Worm (Caenorhabditis elegans): ENCODE data around the gene H04D03.7.
A peak's percentile ranks its signal among the peaks of the same experiment; 100 is the strongest.

H04D03.7 gene

DNA sequence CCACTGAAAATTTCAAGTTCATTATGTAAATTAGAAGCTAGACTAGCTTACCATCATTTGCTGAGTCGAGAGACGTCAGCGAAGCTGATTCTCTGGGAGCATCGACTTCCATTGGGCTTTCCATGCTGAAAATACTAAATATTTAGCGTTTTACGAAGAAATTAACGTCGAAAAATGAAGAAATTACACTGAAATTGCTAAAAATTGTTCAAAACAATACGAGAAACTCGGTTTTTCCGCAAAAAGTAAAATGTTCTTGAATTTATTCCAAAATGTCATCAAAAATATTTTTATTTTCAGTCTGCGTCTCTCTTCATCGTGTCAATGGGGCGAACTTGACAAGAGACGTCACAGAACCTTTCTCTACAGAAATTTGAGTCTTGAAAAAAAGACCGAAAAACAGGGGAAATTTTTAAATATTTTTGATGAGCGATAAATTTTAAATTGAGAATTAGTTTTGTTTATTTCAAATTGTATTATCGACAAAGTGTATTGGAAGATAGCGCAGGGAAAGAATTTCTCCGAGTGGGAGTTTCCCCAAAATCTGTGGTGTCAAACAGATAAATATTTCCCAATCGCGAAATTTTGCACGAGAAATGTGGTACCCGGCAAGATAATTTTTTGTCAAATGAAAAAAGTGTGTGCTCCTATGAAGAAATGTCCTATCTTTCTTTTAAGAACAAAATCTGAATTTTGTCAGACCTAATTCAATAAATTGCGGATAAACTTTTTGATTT, 14.0 kb upstream of the H04D03.7 start, which contains the start of gene ecps-1 (continued):
- TF ChIP-seq atf-7 (tag; optimal IDR thresholded peaks at IDR 0.05) (no peak), die-1 (tag; optimal IDR thresholded peaks at IDR 0.05) (no peak), ztf-3 (GFP tag; optimal IDR thresholded peaks at IDR 0.05) (no peak), hlh-12 (tag; optimal IDR thresholded peaks at IDR 0.05) (no peak), C06A6.2 (GFP tag; conservative IDR thresholded peaks at IDR 0.05) (peak; percentile 74), C17E4.6 (GFP tag; IDR thresholded peaks at IDR 0.05) (peak; percentile 70), F37B4.10 (GFP tag; IDR thresholded peaks at IDR 0.05) (no peak), sdz-38 (tag; optimal IDR thresholded peaks at IDR 0.05) (no peak), ceh-58 (GFP tag; IDR thresholded peaks at IDR 0.05) (no peak), pha-4 (tag; optimal IDR thresholded peaks at IDR 0.05) (peak; percentile 67), B0019.2 (GFP tag; conservative IDR thresholded peaks at IDR 0.05) (peak; percentile 80), ekl-4 (GFP tag; IDR thresholded peaks at IDR 0.05) (peak; percentile 84; the same call in 1 of the 2 replicates), nfya-2 (GFP tag; IDR thresholded peaks at IDR 0.05) (no peak), ztf-25 (GFP tag; IDR thresholded peaks at IDR 0.05) (peak; percentile 84), lin-40 (tag; optimal IDR thresholded peaks at IDR 0.05) (peak; percentile 65), F57A8.1 (GFP tag; optimal IDR thresholded peaks at IDR 0.05) (no peak), snpc-4 (GFP tag; optimal IDR thresholded peaks at IDR 0.05) (peak; percentile 76), snpc-4 (tag; optimal IDR thresholded peaks at IDR 0.05) (peak; percentile 44 to 76 (median 54)), tbx-9 (tag; optimal IDR thresholded peaks at IDR 0.05; ENCODE audit: borderline replicate concordance) (no peak), cebp-2 (GFP tag; IDR thresholded peaks at IDR 0.05) (no peak), hsf-1 (GFP tag; IDR thresholded peaks at IDR 0.05) (no peak), snpc-3.4 (tag; optimal IDR thresholded peaks at IDR 0.05) (peak; percentile 91), ztf-22 (GFP tag; optimal IDR thresholded peaks at IDR 0.05) (peak; percentile 12), mxl-1 (tag; optimal IDR thresholded peaks at IDR 0.05) (no peak), lin-35 (GFP tag; optimal IDR thresholded peaks at IDR 0.05) (peak in 1 of 3 experiments; percentile 66), ceh-100 (GFP tag; IDR thresholded peaks at IDR 0.05) (peak; percentile 100), repo-1 (tag; optimal IDR thresholded peaks at IDR 0.05) (no peak), ztf-6 (GFP tag; IDR thresholded peaks at IDR 0.05) (no peak), fkh-3 (tag; optimal IDR thresholded peaks at IDR 0.05) (no peak), pbrm-1 (GFP tag; IDR thresholded peaks at IDR 0.05) (peak; percentile 94), lin-26 (GFP tag; IDR thresholded peaks at IDR 0.05) (peak; percentile 25; the same call in 1 of the 2 replicates), zim-3 (tag; optimal IDR thresholded peaks at IDR 0.05) (no peak), snpc-1.3 (tag; optimal IDR thresholded peaks at IDR 0.05; ENCODE audit: insufficient read depth) (peak; percentile 79), tlf-1 (GFP tag; optimal IDR thresholded peaks at IDR 0.05) (peak; percentile 75), F23B12.7 (tag; optimal IDR thresholded peaks at IDR 0.05; ENCODE audit: insufficient read depth) (peak; percentile 87), lsl-1 (GFP tag; optimal IDR thresholded peaks at IDR 0.05) (peak; percentile 79), lir-1 (GFP tag; conservative IDR thresholded peaks at IDR 0.05) (peak; percentile 88), nfyb-1 (GFP tag; IDR thresholded peaks at IDR 0.05) (0 out of 2 replicates have a peak, but pooled peaks have one; percentile 54), bed-1 (GFP tag; IDR thresholded peaks at IDR 0.05) (no peak), akir-1 (GFP tag; optimal IDR thresholded peaks at IDR 0.05) (no peak), T07F8.4 (tag; optimal IDR thresholded peaks at IDR 0.05) (peak; percentile 60), efl-1 (GFP tag; optimal IDR thresholded peaks at IDR 0.05) (peak; percentile 64), mcd-1 (GFP tag; IDR thresholded peaks at IDR 0.05) (peak; percentile 98), madf-10 (tag; optimal IDR thresholded peaks at IDR 0.05) (peak; percentile 76)

Measured in whole organism, young adult.